Fruit fly (Drosophila melanogaster) Kc167 (cell line): ENCODE data around the gene CG8562.

Experiments
- Myc ChIP-seq: fragments of >200 bp; optimal IDR thresholded peaks from 2 replicates; lab custom pipeline; 2017; ENCODE audit warnings: missing external identifiers
- Sin3A ChIP-seq: fragments of >200 bp; optimal IDR thresholded peaks from 2 replicates; lab custom pipeline; 2018; ENCODE audit warnings: missing external identifiers
- h ChIP-seq: fragments of >200 bp; optimal IDR thresholded peaks from 3 replicates; lab custom pipeline; 2018; ENCODE audit warnings: missing external identifiers
- insv ChIP-seq: fragments of >200 bp; optimal IDR thresholded peaks from 3 replicates; lab custom pipeline; 2018; ENCODE audit warnings: missing external identifiers
- psq ChIP-seq: fragments of >200 bp; optimal IDR thresholded peaks from 2 replicates; lab custom pipeline; 2017; ENCODE audit warnings: missing external identifiers
- ttk ChIP-seq: sonication (Bioruptor generic); optimal IDR thresholded peaks from 2 replicates; lab custom pipeline; 2017; ENCODE audit warnings: missing external identifiers

The CG8562 gene

dm6 chr3L:7404081-7404480 lies 6.0 kb downstream of the CG8562 start, which contains the start of gene CG8560:
CG8560 (minus strand) TSS chr3L:7404181.
- TF ChIP-seq ttk (lab: Kevin White, UChicago) (no peak), h (lab: Kevin White, UChicago) (no peak), insv (lab: Kevin White, UChicago) (no peak), Myc (no peak), Sin3A (lab: Kevin White, UChicago) (no peak), psq (lab: Kevin White, UChicago) (no peak)

dm6 chr3L:7422578-7422977 lies 24.5 kb downstream of the CG8562 start:
- no peak for TF ChIP-seq Myc
- TF ChIP-seq Sin3A (lab: Kevin White, UChicago) = no peak
- no peak for TF ChIP-seq insv (lab: Kevin White, UChicago)
- TF ChIP-seq h (lab: Kevin White, UChicago) = no peak
- no peak for TF ChIP-seq ttk (lab: Kevin White, UChicago)
- TF ChIP-seq psq (lab: Kevin White, UChicago) = no peak

- no peak for TF ChIP-seq ttk (lab: Kevin White, UChicago)
- no peak for TF ChIP-seq Sin3A (lab: Kevin White, UChicago)
- TF ChIP-seq Myc = no peak
- no peak for TF ChIP-seq h (lab: Kevin White, UChicago)
- no peak for TF ChIP-seq insv (lab: Kevin White, UChicago)
- TF ChIP-seq psq (lab: Kevin White, UChicago) = no peak
Observed at dm6 chr3L:7423517-7423916, 25.4 kb downstream of the CG8562 start, which contains the start of gene CG42458. CG42458 (plus strand) TSS chr3L:7423827.

dm6 chr3L:7432265-7432664 lies 34.2 kb downstream of the CG8562 start:
- TF ChIP-seq ttk (lab: Kevin White, UChicago) = no peak
- TF ChIP-seq psq (lab: Kevin White, UChicago) = no peak
- TF ChIP-seq h (lab: Kevin White, UChicago) = no peak
- no peak for TF ChIP-seq insv (lab: Kevin White, UChicago)
- TF ChIP-seq Sin3A (lab: Kevin White, UChicago) = no peak
- TF ChIP-seq Myc = no peak

dm6 chr3L:7432811-7433324 lies 34.8 kb downstream of the CG8562 start:
- no peak for TF ChIP-seq Sin3A (lab: Kevin White, UChicago)

- TF ChIP-seq ttk (lab: Kevin White, UChicago) (no peak), insv (lab: Kevin White, UChicago) (no peak), h (lab: Kevin White, UChicago) (no peak), Myc (no peak), psq (lab: Kevin White, UChicago) (no peak), Sin3A (lab: Kevin White, UChicago) (no peak)
Observed at dm6 chr3L:7433325-7433827, 35.3 kb downstream of the CG8562 start.

- TF ChIP-seq Sin3A (lab: Kevin White, UChicago) (no peak), h (lab: Kevin White, UChicago) (no peak), insv (lab: Kevin White, UChicago) (no peak), psq (lab: Kevin White, UChicago) (no peak), ttk (lab: Kevin White, UChicago) (no peak), Myc (no peak)
Observed at dm6 chr3L:7434198-7434597, 36.1 kb downstream of the CG8562 start.

dm6 chr3L:7434715-7435653 lies 36.9 kb downstream of the CG8562 start, which contains the start of gene Rac2:
Rac2 (minus strand) TSS chr3L:7435190.
- TF ChIP-seq Myc (no peak), insv (lab: Kevin White, UChicago) (no peak), ttk (lab: Kevin White, UChicago) (no peak)

dm6 chr3L:7437366-7437765 lies 39.3 kb downstream of the CG8562 start, which contains the start of gene CG14835:
CG14835 (minus strand) TSS chr3L:7437466.
- TF ChIP-seq insv (lab: Kevin White, UChicago) = no peak

- TF ChIP-seq Sin3A (lab: Kevin White, UChicago) (no peak), psq (lab: Kevin White, UChicago) (no peak), insv (lab: Kevin White, UChicago) (no peak), Myc (no peak), ttk (lab: Kevin White, UChicago) (no peak), h (lab: Kevin White, UChicago) (no peak)
Observed at dm6 chr3L:7439305-7439704, 41.2 kb downstream of the CG8562 start, which contains the start of gene sphinx1. sphinx1 (minus strand) TSS chr3L:7439405.

dm6 chr3L:7440633-7441032 lies 42.5 kb downstream of the CG8562 start, which contains the start of gene sphinx2:
sphinx2 (minus strand) TSS chr3L:7440733.
- TF ChIP-seq ttk (lab: Kevin White, UChicago) = no peak
- no peak for TF ChIP-seq Myc
- TF ChIP-seq insv (lab: Kevin White, UChicago) = no peak
- TF ChIP-seq Sin3A (lab: Kevin White, UChicago) = no peak
- TF ChIP-seq h (lab: Kevin White, UChicago) = no peak
- TF ChIP-seq psq (lab: Kevin White, UChicago) = no peak

dm6 chr3L:7449097-7449496 lies 51.0 kb downstream of the CG8562 start:
- TF ChIP-seq Myc (no peak), ttk (lab: Kevin White, UChicago) (no peak), Sin3A (lab: Kevin White, UChicago) (no peak), h (lab: Kevin White, UChicago) (no peak), insv (lab: Kevin White, UChicago) (no peak), psq (lab: Kevin White, UChicago) (no peak)
